Fruit fly (Drosophila melanogaster): Measurements from ENCODE around the gene CG14860.

CG14860 gene

DNA sequence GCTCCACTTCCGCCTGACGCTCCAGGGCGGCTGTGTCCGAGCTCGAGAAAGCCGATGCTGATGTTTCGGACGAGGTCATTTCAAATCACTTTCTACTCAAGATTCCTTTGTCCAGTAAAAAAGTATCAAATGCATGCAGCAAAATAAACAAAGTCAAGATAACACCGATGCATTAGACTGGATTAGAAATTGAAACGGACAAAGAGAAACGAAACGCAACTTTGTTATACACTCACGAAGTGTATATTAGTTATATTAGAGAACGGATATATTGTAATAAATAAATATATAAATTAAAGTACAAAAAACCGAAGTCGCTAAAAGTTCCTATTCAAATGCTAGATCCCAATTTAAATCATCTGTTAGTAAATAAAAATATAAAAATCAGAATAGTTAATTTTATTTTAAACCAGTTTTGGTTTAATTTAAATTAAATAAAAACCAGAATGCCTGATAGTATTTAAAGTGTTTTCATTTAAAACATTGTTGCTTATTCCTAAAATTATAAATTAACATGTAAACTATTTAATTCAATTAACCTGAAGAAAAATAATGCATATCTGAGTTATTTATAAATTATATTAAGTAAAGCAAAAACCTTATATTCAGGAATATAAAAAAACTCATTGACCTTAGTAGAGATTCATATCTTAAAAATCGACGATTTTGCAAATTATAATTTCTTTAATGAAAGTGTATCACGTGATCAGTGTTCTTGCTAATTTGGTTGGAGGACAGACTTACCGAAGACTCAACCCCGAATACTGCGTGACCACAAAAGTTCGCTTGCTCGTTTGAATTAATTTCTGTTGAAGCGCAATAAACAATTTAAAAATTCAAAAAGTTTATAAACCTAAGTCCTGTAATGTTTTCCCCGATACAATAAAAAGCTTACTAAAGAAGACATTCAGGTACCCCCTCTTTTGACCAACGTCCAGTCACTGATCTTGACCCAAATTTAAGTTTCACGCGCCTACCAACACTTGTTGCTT lies 497 bp upstream of the CG14860 start, which contains the start of gene Dph2 (continued):
- TF ChIP-seq bcd (GFP tag; optimal IDR thresholded peaks at IDR 0.05), result peak; percentile 44
- peak; percentile 59 for TF ChIP-seq CG1233 (GFP tag; optimal IDR thresholded peaks at IDR 0.05)
- no peak for TF ChIP-seq eyg (GFP tag; optimal IDR thresholded peaks at IDR 0.05)
- TF ChIP-seq dan (GFP tag; IDR thresholded peaks at IDR 0.05), result no peak
- TF ChIP-seq peb (GFP tag; IDR thresholded peaks at IDR 0.05), result peak; percentile 25; the same call in 1 of the 2 replicates
- peak; percentile 83 for TF ChIP-seq CG9932 (GFP tag; IDR thresholded peaks at IDR 0.05)
- peak; percentile 47; the same call in 1 of the 3 replicates for TF ChIP-seq Mrtf (GFP tag; IDR thresholded peaks at IDR 0.05)
- no peak for TF ChIP-seq Neu2 (GFP tag; optimal IDR thresholded peaks at IDR 0.05; ENCODE audit: borderline replicate concordance)
- TF ChIP-seq Awh (GFP tag; IDR thresholded peaks at IDR 0.05), result peak; percentile 81
- TF ChIP-seq chif (GFP tag; optimal IDR thresholded peaks at IDR 0.05), result peak in 1 of 2 experiments; percentile 48
- TF ChIP-seq Hr3 (GFP tag; optimal IDR thresholded peaks at IDR 0.05), result peak; percentile 84
- peak; percentile 49 for TF ChIP-seq CG10959 (GFP tag; IDR thresholded peaks at IDR 0.05)
- no peak for TF ChIP-seq hbn (GFP tag; IDR thresholded peaks at IDR 0.05; ENCODE audit: partially characterized antibody)
- TF ChIP-seq dmrt11E (tag; optimal IDR thresholded peaks at IDR 0.05), result peak; percentile 83
- TF ChIP-seq CG16815 (GFP tag; optimal IDR thresholded peaks at IDR 0.05), result peak; percentile 18
- peak; percentile 72 for TF ChIP-seq CG13296 (GFP tag; optimal IDR thresholded peaks at IDR 0.05)
- no peak for TF ChIP-seq tna (GFP tag; IDR thresholded peaks at IDR 0.05; ENCODE audit: partially characterized antibody)
- peak; percentile 12 for TF ChIP-seq gro (GFP tag; optimal IDR thresholded peaks at IDR 0.05)
- TF ChIP-seq CG16863 (GFP tag; optimal IDR thresholded peaks at IDR 0.05), result peak; percentile 11
- no peak for TF ChIP-seq crp (GFP tag; optimal IDR thresholded peaks at IDR 0.05)
- TF ChIP-seq br (optimal IDR thresholded peaks at IDR 0.05), result no peak
- TF ChIP-seq insv (GFP tag; optimal IDR thresholded peaks at IDR 0.05), result peak in 1 of 2 experiments; percentile 15
- TF ChIP-seq CG6272 (GFP tag; IDR thresholded peaks at IDR 0.05), result no peak; the same call in 1 of the 2 replicates
- peak; percentile 35 for TF ChIP-seq Scr (GFP tag; IDR thresholded peaks at IDR 0.05; ENCODE audit: partially characterized antibody)
- no peak for TF ChIP-seq NK7.1 (GFP tag; optimal IDR thresholded peaks at IDR 0.05)
- 0 out of 2 replicates have a peak, but pooled peaks have one; percentile 18 for TF ChIP-seq amos (GFP tag; IDR thresholded peaks at IDR 0.05; ENCODE audit: partially characterized antibody)
- no peak for TF ChIP-seq pb (GFP tag; optimal IDR thresholded peaks at IDR 0.05)
- TF ChIP-seq CG9215 (GFP tag; IDR thresholded peaks at IDR 0.05), result peak; percentile 63
- no peak for TF ChIP-seq CG2129 (GFP tag; IDR thresholded peaks at IDR 0.05; ENCODE audit: partially characterized antibody)
- TF ChIP-seq pros (GFP tag; optimal IDR thresholded peaks at IDR 0.05), result no peak
- no peak for TF ChIP-seq mld (GFP tag; IDR thresholded peaks at IDR 0.05; ENCODE audit: partially characterized antibody)
- TF ChIP-seq pnt (GFP tag; optimal IDR thresholded peaks at IDR 0.05), result peak; percentile 11
- peak; percentile 53 for TF ChIP-seq pho (GFP tag; optimal IDR thresholded peaks at IDR 0.05)
- no peak for TF ChIP-seq sd (tag; optimal IDR thresholded peaks at IDR 0.05)
- no peak for TF ChIP-seq yki (optimal IDR thresholded peaks at IDR 0.05)
- no peak for TF ChIP-seq CG15073 (GFP tag; optimal IDR thresholded peaks at IDR 0.05)
- no peak for TF ChIP-seq D19B (GFP tag; optimal IDR thresholded peaks at IDR 0.05)
- TF ChIP-seq CG2202 (tag; optimal IDR thresholded peaks at IDR 0.05), result peak; percentile 29
- TF ChIP-seq CG6654 (GFP tag; optimal IDR thresholded peaks at IDR 0.05), result no peak
- no peak for TF ChIP-seq disco-r (GFP tag; optimal IDR thresholded peaks at IDR 0.05)
- no peak for TF ChIP-seq CG8290 (GFP tag; optimal IDR thresholded peaks at IDR 0.05)
- peak in 1 of 2 experiments; percentile 69 for TF ChIP-seq CG8290 (tag; optimal IDR thresholded peaks at IDR 0.05)
- no peak for TF ChIP-seq fd102C (GFP tag; optimal IDR thresholded peaks at IDR 0.05)
- peak; percentile 78 for TF ChIP-seq Nf-YC (tag; optimal IDR thresholded peaks at IDR 0.05)
- TF ChIP-seq Max (GFP tag; optimal IDR thresholded peaks at IDR 0.05), result no peak
- TF ChIP-seq lbe (GFP tag; optimal IDR thresholded peaks at IDR 0.05), result no peak
- TF ChIP-seq CG30431 (GFP tag; optimal IDR thresholded peaks at IDR 0.05), result no peak
- TF ChIP-seq ttk (GFP tag; IDR thresholded peaks at IDR 0.05), result peak; percentile 83
- no peak for TF ChIP-seq CG7928 (GFP tag; optimal IDR thresholded peaks at IDR 0.05)

Measured in whole organism, embryonic.